Worm (Caenorhabditis elegans): ENCODE results near the gene T19D12.1.

ce11 chrII:6625302-6625701 lies 41.4 kb upstream of the T19D12.1 start, which contains the start of gene F54H5.14:
- TF ChIP-seq snpc-4 (tag; optimal IDR thresholded peaks at IDR 0.05) (no peak), elt-2 (tag; optimal IDR thresholded peaks at IDR 0.05) (peak; percentile 45), nhr-11 (tag; optimal IDR thresholded peaks at IDR 0.05) (no peak), tbx-2 (tag; optimal IDR thresholded peaks at IDR 0.05) (no peak), ceh-9 (tag; optimal IDR thresholded peaks at IDR 0.05) (no peak), unc-39 (tag; optimal IDR thresholded peaks at IDR 0.05) (no peak), fos-1 (tag; optimal IDR thresholded peaks at IDR 0.05) (no peak), egl-27 (tag; optimal IDR thresholded peaks at IDR 0.05) (no peak), mdl-1 (tag; optimal IDR thresholded peaks at IDR 0.05) (no peak), pqm-1 (tag; optimal IDR thresholded peaks at IDR 0.05) (peak; percentile 30), zag-1 (tag; optimal IDR thresholded peaks at IDR 0.05) (no peak), fkh-10 (GFP tag; optimal IDR thresholded peaks at IDR 0.05) (no peak), ama-1 (optimal IDR thresholded peaks at IDR 0.05) (no peak)
